Worm (Caenorhabditis elegans) whole organism, L2 larva: ENCODE results near the gene lim-4.

Experiments
- ama-1 ChIP-seq: fragments of 150-350 bp; optimal IDR thresholded peaks from 2 replicates; lab custom pipeline; 2018; ENCODE audit warnings: inconsistent platforms
- ceh-82 ChIP-seq: fragments of 150-350 bp; optimal IDR thresholded peaks from 2 replicates; lab custom pipeline; 2014; ENCODE audit warnings: missing biosample characterization, missing genetic modification characterization
- egl-27 ChIP-seq: sonication (generic microtip); optimal IDR thresholded peaks from 3 replicates; lab custom pipeline; 2017; ENCODE audit warnings: missing biosample characterization, missing genetic modification reagents, missing genetic modification characterization
- gmeb-1 ChIP-seq: fragments of 150-350 bp; optimal IDR thresholded peaks from 2 replicates; lab custom pipeline; 2014; ENCODE audit warnings: missing biosample characterization, missing genetic modification characterization
- lin-13 ChIP-seq: fragments of 150-350 bp; optimal IDR thresholded peaks from 2 replicates; lab custom pipeline; 2014; ENCODE audit warnings: missing biosample characterization, missing genetic modification reagents, missing genetic modification characterization
- mdl-1 ChIP-seq, 2 experiments: fragments of 150-350 bp in 1 of 2; sonication (generic microtip) in 1 of 2; optimal IDR thresholded peaks; 2 replicates each; lab custom pipeline; 2017; ENCODE audit warnings: missing biosample characterization in 2 of 2, missing genetic modification characterization in 2 of 2
- nhr-237 ChIP-seq: fragments of 150-350 bp; optimal IDR thresholded peaks from 2 replicates; lab custom pipeline; 2014; ENCODE audit warnings: missing biosample characterization, missing genetic modification characterization
- nhr-25 ChIP-seq: fragments of 150-350 bp; sonication (generic microtip); optimal IDR thresholded peaks from 3 replicates; lab custom pipeline; 2014; ENCODE audit warnings: missing biosample characterization, missing genetic modification characterization
- nhr-6 ChIP-seq: fragments of 150-350 bp; optimal IDR thresholded peaks from 2 replicates; lab custom pipeline; 2014; ENCODE audit warnings: missing biosample characterization, missing genetic modification characterization
- snpc-4 ChIP-seq: fragments of 150-350 bp; optimal IDR thresholded peaks from 2 replicates; lab custom pipeline; 2014; ENCODE audit warnings: missing biosample characterization, missing genetic modification characterization
- unc-62 ChIP-seq: fragments of 150-350 bp; optimal IDR thresholded peaks from 2 replicates; lab custom pipeline; 2014; ENCODE audit warnings: missing biosample characterization, missing genetic modification reagents, missing genetic modification characterization

- TF ChIP-seq ceh-82 (tag; lab: Kevin White, UChicago) = no peak
- no peak for TF ChIP-seq nhr-237 (tag; lab: Kevin White, UChicago)
- no peak for TF ChIP-seq unc-62 (GFP tag; lab: Kevin White, UChicago)
- TF ChIP-seq nhr-25 (tag; lab: Kevin White, UChicago) = no peak
- TF ChIP-seq lin-13 (GFP tag; lab: Kevin White, UChicago) = no peak
- no peak for TF ChIP-seq egl-27
- TF ChIP-seq mdl-1 (tag; optimal IDR thresholded peaks at IDR 0.05; lab: Kevin White, UChicago) = no peak
- TF ChIP-seq ama-1 (lab: Kevin White, UChicago) = no peak
- no peak for TF ChIP-seq snpc-4 (tag; lab: Kevin White, UChicago)
- no peak for TF ChIP-seq nhr-6 (tag; lab: Kevin White, UChicago)
- no peak for TF ChIP-seq gmeb-1 (tag; lab: Kevin White, UChicago)
These were observed 48.9 kb downstream of the lim-4 start for ce11 chrX:3824443-3824842.
